Worm (Caenorhabditis elegans) whole organism, young adult: Measurements from ENCODE around the gene str-238.
A peak's percentile ranks its signal among the peaks of the same experiment; 100 is the strongest.

ENCODE experiments used
- B0019.2 ChIP-seq: fragments of 200-800 bp; sonication (Bioruptor generic); conservative IDR thresholded peaks from 2 replicates; pipeline ENCODE4 v1.3.6; 2022; ENCODE audit warnings: missing genetic modification reagents, missing genetic modification characterization, missing compliant biosample characterization
- B0336.3 ChIP-seq: fragments of 200-800 bp; sonication (Bioruptor generic); IDR thresholded peaks from 2 replicates; pipeline ENCODE4 v1.3.6; 2022; ENCODE audit warnings: missing genetic modification characterization, missing compliant biosample characterization
- D2030.7 ChIP-seq: fragments of 200-800 bp; sonication (Bioruptor generic); IDR thresholded peaks from 2 replicates; pipeline ENCODE4 v1.3.6; 2022; ENCODE audit warnings: missing genetic modification reagents, missing genetic modification characterization, missing compliant biosample characterization
- F23B12.7 ChIP-seq: sonication (generic microtip); optimal IDR thresholded peaks from 2 replicates; lab custom pipeline; 2017; ENCODE audit warnings: missing genetic modification characterization, mild to moderate bottlenecking, missing compliant biosample characterization, antibody characterized with exemption, moderate library complexity; ENCODE audit not compliant: insufficient read depth
- F33H1.4 ChIP-seq: fragments of 200-800 bp; sonication (Bioruptor generic); IDR thresholded peaks from 2 replicates; pipeline ENCODE4 v1.3.6; 2022; ENCODE audit warnings: missing genetic modification reagents, missing genetic modification characterization, missing compliant biosample characterization
- F39B2.1 ChIP-seq: fragments of 200-800 bp; sonication (Bioruptor generic); IDR thresholded peaks from 2 replicates; pipeline ENCODE4 v1.3.6; 2022; ENCODE audit warnings: missing genetic modification reagents, missing genetic modification characterization, missing compliant biosample characterization
- F57C9.4 ChIP-seq: sonication (generic microtip); optimal IDR thresholded peaks from 2 replicates; lab custom pipeline; 2017; ENCODE audit warnings: mild to moderate bottlenecking, missing genetic modification characterization, missing compliant biosample characterization
- K11D2.4 ChIP-seq: fragments of 200-800 bp; sonication (Bioruptor generic); IDR thresholded peaks from 2 replicates; pipeline ENCODE4 v1.3.6; 2022; ENCODE audit warnings: missing genetic modification reagents, missing genetic modification characterization, missing compliant biosample characterization
- K12H6.12 ChIP-seq: fragments of 200-800 bp; sonication (Bioruptor generic); optimal IDR thresholded peaks from 2 replicates; lab custom pipeline; 2018; ENCODE audit warnings: mild to moderate bottlenecking, missing genetic modification characterization, missing compliant biosample characterization
- T26A5.8 ChIP-seq: sonication (generic microtip); optimal IDR thresholded peaks from 2 replicates; lab custom pipeline; 2016; ENCODE audit warnings: missing genetic modification characterization, missing compliant biosample characterization
- Y53F4B.3 ChIP-seq: fragments of 200-800 bp; sonication (Bioruptor generic); IDR thresholded peaks from 2 replicates; pipeline ENCODE4 v1.3.6; 2022; ENCODE audit warnings: missing genetic modification reagents, missing genetic modification characterization, missing compliant biosample characterization
- Y53G8AR.9 ChIP-seq: fragments of 200-800 bp; sonication (Bioruptor generic); conservative IDR thresholded peaks from 2 replicates; pipeline ENCODE4 v1.3.6; 2022; ENCODE audit warnings: missing genetic modification reagents, missing genetic modification characterization, missing compliant biosample characterization
- Y67H2A.10 ChIP-seq: fragments of 200-800 bp; sonication (Bioruptor generic); conservative IDR thresholded peaks from 2 replicates; pipeline ENCODE4 v1.3.6; 2022; ENCODE audit warnings: missing genetic modification reagents, missing genetic modification characterization, missing compliant biosample characterization
- bed-1 ChIP-seq: fragments of 200-800 bp; sonication (Bioruptor generic); IDR thresholded peaks from 2 replicates; pipeline ENCODE4 v1.3.6; 2022; ENCODE audit warnings: missing genetic modification reagents, missing genetic modification characterization, missing compliant biosample characterization
- cebp-1 ChIP-seq, 2 experiments: fragments of 200-800 bp in 1 of 2; sonication (Bioruptor generic) in 1 of 2; sonication (generic microtip) in 1 of 2; IDR thresholded peaks in 1 of 2; optimal IDR thresholded peaks in 1 of 2; 2 replicates each; pipeline versions ENCODE4 v1.3.6 to Lab custom; 2017 to 2022; ENCODE audit warnings: missing compliant biosample characterization in 2 of 2, missing genetic modification characterization in 2 of 2, mild to moderate bottlenecking in 1 of 2, missing genetic modification reagents in 1 of 2, moderate library complexity in 1 of 2
- ceh-27 ChIP-seq: fragments of 200-800 bp; sonication (Bioruptor generic); optimal IDR thresholded peaks from 2 replicates; lab custom pipeline; 2018; ENCODE audit warnings: mild to moderate bottlenecking, missing genetic modification characterization, moderate library complexity, missing compliant biosample characterization
- ceh-40 ChIP-seq: fragments of 200-800 bp; sonication (Bioruptor generic); IDR thresholded peaks from 2 replicates; pipeline ENCODE4 v1.3.6; 2022; ENCODE audit warnings: missing genetic modification characterization, missing compliant biosample characterization
- ceh-58 ChIP-seq: fragments of 200-800 bp; sonication (Bioruptor generic); IDR thresholded peaks from 2 replicates; pipeline ENCODE4 v1.3.6; 2022; ENCODE audit warnings: missing genetic modification characterization, missing compliant biosample characterization
- ceh-79 ChIP-seq: sonication (generic microtip); optimal IDR thresholded peaks from 2 replicates; lab custom pipeline; 2017; ENCODE audit warnings: mild to moderate bottlenecking, missing genetic modification characterization, missing compliant biosample characterization
- egl-18 ChIP-seq: fragments of 200-800 bp; sonication (Bioruptor generic); IDR thresholded peaks from 2 replicates; pipeline ENCODE4 v1.3.6; 2022; ENCODE audit warnings: missing genetic modification reagents, missing genetic modification characterization, missing compliant biosample characterization
- egl-44 ChIP-seq: fragments of 200-800 bp; sonication (Bioruptor generic); IDR thresholded peaks from 2 replicates; pipeline ENCODE4 v1.3.6; 2022; ENCODE audit warnings: missing genetic modification reagents, missing genetic modification characterization, missing compliant biosample characterization
- egrh-3 ChIP-seq: fragments of 200-800 bp; sonication (Bioruptor generic); IDR thresholded peaks from 2 replicates; pipeline ENCODE4 v1.3.6; 2022; ENCODE audit warnings: missing genetic modification reagents, missing genetic modification characterization, missing compliant biosample characterization
- him-1 ChIP-seq: sonication (generic microtip); optimal IDR thresholded peaks from 2 replicates; lab custom pipeline; 2016; ENCODE audit warnings: missing genotype, missing genetic modification reagents, missing genetic modification characterization, missing compliant biosample characterization
- hmg-1.2 ChIP-seq: fragments of 200-800 bp; sonication (Bioruptor generic); IDR thresholded peaks from 2 replicates; pipeline ENCODE4 v1.3.6; 2022; ENCODE audit warnings: missing genetic modification reagents, missing genetic modification characterization, missing compliant biosample characterization
- hmg-20 ChIP-seq: fragments of 200-800 bp; sonication (Bioruptor generic); IDR thresholded peaks from 2 replicates; pipeline ENCODE4 v1.3.6; 2022; ENCODE audit warnings: missing genetic modification reagents, missing genetic modification characterization, missing compliant biosample characterization
- lin-26 ChIP-seq: fragments of 200-800 bp; sonication (Bioruptor generic); IDR thresholded peaks from 2 replicates; pipeline ENCODE4 v1.3.6; 2022; ENCODE audit warnings: missing genetic modification reagents, missing genetic modification characterization, missing compliant biosample characterization
- lin-54 ChIP-seq: fragments of 200-800 bp; sonication (Bioruptor generic); optimal IDR thresholded peaks from 2 replicates; lab custom pipeline; 2018; ENCODE audit warnings: mild to moderate bottlenecking, missing genetic modification characterization, missing compliant biosample characterization
- lir-1 ChIP-seq: fragments of 200-800 bp; sonication (Bioruptor generic); conservative IDR thresholded peaks from 2 replicates; pipeline ENCODE4 v1.3.6; 2022; ENCODE audit warnings: missing genetic modification reagents, missing genetic modification characterization, missing compliant biosample characterization
- lsl-1 ChIP-seq: fragments of 200-800 bp; sonication (Bioruptor generic); optimal IDR thresholded peaks from 2 replicates; lab custom pipeline; 2018; ENCODE audit warnings: mild to moderate bottlenecking, missing genetic modification characterization, moderate library complexity, missing compliant biosample characterization
- madf-10 ChIP-seq: sonication (generic microtip); optimal IDR thresholded peaks from 2 replicates; lab custom pipeline; 2016; ENCODE audit warnings: mild to moderate bottlenecking, missing genetic modification characterization, missing compliant biosample characterization
- madf-6 ChIP-seq: fragments of 200-800 bp; sonication (Bioruptor generic); IDR thresholded peaks from 2 replicates; pipeline ENCODE4 v1.3.6; 2022; ENCODE audit warnings: missing genetic modification reagents, missing genetic modification characterization, missing compliant biosample characterization
- madf-8 ChIP-seq: fragments of 200-800 bp; sonication (Bioruptor generic); conservative IDR thresholded peaks from 2 replicates; pipeline ENCODE4 v1.3.6; 2022; ENCODE audit warnings: missing genetic modification reagents, missing genetic modification characterization, missing compliant biosample characterization
- mes-4 ChIP-seq: sonication (generic microtip); optimal IDR thresholded peaks from 2 replicates; lab custom pipeline; 2016; ENCODE audit warnings: missing genotype, missing genetic modification characterization, missing compliant biosample characterization
- nfya-1 ChIP-seq: sonication (generic microtip); optimal IDR thresholded peaks from 2 replicates; lab custom pipeline; 2017; ENCODE audit warnings: antibody characterized with exemption, missing compliant biosample characterization, missing genetic modification characterization, borderline replicate concordance; ENCODE audit not compliant: insufficient read depth
- nfya-2 ChIP-seq: fragments of 200-800 bp; sonication (Bioruptor generic); IDR thresholded peaks from 2 replicates; pipeline ENCODE4 v1.3.6; 2022; ENCODE audit warnings: missing genetic modification reagents, missing genetic modification characterization, missing compliant biosample characterization
- nhr-27 ChIP-seq: fragments of 200-800 bp; sonication (Bioruptor generic); optimal IDR thresholded peaks from 2 replicates; lab custom pipeline; 2018; ENCODE audit warnings: mild to moderate bottlenecking, missing genetic modification characterization, moderate library complexity, missing compliant biosample characterization
- nhr-80 ChIP-seq: sonication (generic microtip); optimal IDR thresholded peaks from 2 replicates; lab custom pipeline; 2016; ENCODE audit warnings: missing genetic modification characterization, missing compliant biosample characterization
- rpc-1 ChIP-seq, 2 experiments: fragments of 150-350 bp in 1 of 2; sonication (generic microtip) in 1 of 2; optimal IDR thresholded peaks; 2 replicates each; lab custom pipeline; 2014 to 2018; ENCODE audit warnings: missing biosample characterization in 1 of 2, missing genetic modification characterization in 1 of 2, missing genetic modification reagents in 1 of 2, missing genotype in 1 of 2
- sea-2 ChIP-seq: fragments of 200-800 bp; sonication (Bioruptor generic); IDR thresholded peaks from 2 replicates; pipeline ENCODE4 v1.3.6; 2022; ENCODE audit warnings: missing genetic modification characterization, missing compliant biosample characterization
- snpc-1.1 ChIP-seq: sonication (generic microtip); optimal IDR thresholded peaks from 2 replicates; lab custom pipeline; 2017; ENCODE audit warnings: missing genetic modification characterization, mild to moderate bottlenecking, missing compliant biosample characterization, antibody characterized with exemption, moderate library complexity, missing genotype, missing genetic modification reagents; ENCODE audit not compliant: insufficient read depth
- tbp1 ChIP-seq: fragments of 200-800 bp; sonication (Bioruptor generic); optimal IDR thresholded peaks from 2 replicates; lab custom pipeline; 2018; ENCODE audit warnings: mild to moderate bottlenecking, missing genetic modification characterization, missing compliant biosample characterization
- tlf-1 ChIP-seq: fragments of 200-800 bp; sonication (Bioruptor generic); optimal IDR thresholded peaks from 2 replicates; lab custom pipeline; 2018; ENCODE audit warnings: mild to moderate bottlenecking, missing genetic modification characterization, missing compliant biosample characterization
- unc-62 ChIP-seq: fragments of 150-350 bp; optimal IDR thresholded peaks from 2 replicates; lab custom pipeline; 2014; ENCODE audit warnings: missing biosample characterization, missing genetic modification reagents, missing genetic modification characterization
- zfh-2 ChIP-seq: fragments of 200-800 bp; sonication (Bioruptor generic); conservative IDR thresholded peaks from 2 replicates; pipeline ENCODE4 v1.3.6; 2022; ENCODE audit warnings: missing genetic modification reagents, missing genetic modification characterization, missing compliant biosample characterization
- ztf-25 ChIP-seq: fragments of 200-800 bp; sonication (Bioruptor generic); IDR thresholded peaks from 2 replicates; pipeline ENCODE4 v1.3.6; 2022; ENCODE audit warnings: missing genetic modification reagents, missing genetic modification characterization, missing compliant biosample characterization
- ztf-26 ChIP-seq: sonication (generic microtip); optimal IDR thresholded peaks from 2 replicates; lab custom pipeline; 2017; ENCODE audit warnings: missing genetic modification characterization, missing compliant biosample characterization

The str-238 gene

ce11 chrV:773256-773655 lies 8.4 kb downstream of the str-238 start, which contains the start of gene sti-1 (continued):
- TF ChIP-seq mes-4 (no peak), snpc-1.1 (tag; lab: Kevin White, UChicago) (peak; percentile 32), lin-54 (GFP tag; lab: Kevin White, UChicago) (peak; percentile 94), madf-10 (tag; lab: Kevin White, UChicago) (no peak), tlf-1 (GFP tag; lab: Kevin White, UChicago) (peak; percentile 56), him-1 (tag; lab: Kevin White, UChicago) (peak; percentile 24), F57C9.4 (tag; lab: Kevin White, UChicago) (no peak), nhr-27 (tag; lab: Kevin White, UChicago) (no peak), sea-2 (GFP tag; lab: Robert Waterston, UW) (no peak), ceh-58 (no peak), egrh-3 (GFP tag; lab: Robert Waterston, UW) (no peak), hmg-1.2 (GFP tag; lab: Robert Waterston, UW) (peak; percentile 99), F23B12.7 (peak; percentile 30), ztf-26 (peak; percentile 10), egl-18 (GFP tag; lab: Robert Waterston, UW) (no peak), F39B2.1 (GFP tag; lab: Robert Waterston, UW) (no peak), Y53G8AR.9 (GFP tag; lab: Robert Waterston, UW) (no peak), ceh-27 (GFP tag; lab: Kevin White, UChicago) (peak; percentile 47), nhr-80 (tag; lab: Kevin White, UChicago) (no peak), lin-26 (GFP tag; lab: Robert Waterston, UW) (no peak), egl-44 (GFP tag; lab: Robert Waterston, UW) (no peak), ztf-25 (GFP tag; lab: Robert Waterston, UW) (no peak), F33H1.4 (GFP tag; lab: Robert Waterston, UW) (peak; percentile 28; the same call in 1 of the 2 replicates), T26A5.8 (tag; lab: Kevin White, UChicago) (no peak), rpc-1 (optimal IDR thresholded peaks at IDR 0.05; lab: Kevin White, UChicago) (peak; percentile 42), rpc-1 (tag; optimal IDR thresholded peaks at IDR 0.05; lab: Kevin White, UChicago) (no peak), Y53F4B.3 (GFP tag; lab: Robert Waterston, UW) (no peak), madf-8 (GFP tag; lab: Robert Waterston, UW) (peak; percentile 34), nfya-1 (no peak), ceh-40 (GFP tag; lab: Robert Waterston, UW) (no peak), unc-62 (no peak), bed-1 (GFP tag; lab: Robert Waterston, UW) (no peak), B0019.2 (no peak), K12H6.12 (peak; percentile 63)

- no peak for TF ChIP-seq him-1 (tag; lab: Kevin White, UChicago)
- peak; percentile 60 for TF ChIP-seq zfh-2 (GFP tag; lab: Robert Waterston, UW)
These were observed 9.5 kb downstream of the str-238 start for ce11 chrV:774341-774740.

- no peak for TF ChIP-seq madf-10 (tag; lab: Kevin White, UChicago)
- peak; percentile 72 for TF ChIP-seq tlf-1 (GFP tag; lab: Kevin White, UChicago)
- peak; percentile 27 for TF ChIP-seq lsl-1 (GFP tag; lab: Kevin White, UChicago)
- TF ChIP-seq nhr-27 (tag; lab: Kevin White, UChicago) = no peak
- peak; percentile 83 for TF ChIP-seq B0336.3 (GFP tag; lab: Robert Waterston, UW)
- no peak for TF ChIP-seq nfya-2 (GFP tag; lab: Robert Waterston, UW)
- TF ChIP-seq madf-6 (GFP tag; lab: Robert Waterston, UW) = peak; percentile 27
- peak; percentile 8 for TF ChIP-seq ceh-79 (tag; lab: Kevin White, UChicago)
- TF ChIP-seq D2030.7 (GFP tag; lab: Robert Waterston, UW) = peak; percentile 45; the same call in 1 of the 2 replicates
- TF ChIP-seq K11D2.4 (GFP tag; lab: Robert Waterston, UW) = no peak
- TF ChIP-seq lin-26 (GFP tag; lab: Robert Waterston, UW) = no peak
- TF ChIP-seq cebp-1 (GFP tag; IDR thresholded peaks at IDR 0.05; lab: Robert Waterston, UW) = no peak
- peak; percentile 30 for TF ChIP-seq cebp-1 (tag; optimal IDR thresholded peaks at IDR 0.05; lab: Kevin White, UChicago)
- TF ChIP-seq ceh-58 = 0 out of 2 replicates have a peak, but pooled peaks have one; percentile 52
- TF ChIP-seq hmg-20 (GFP tag; lab: Robert Waterston, UW) = no peak
- TF ChIP-seq lir-1 (GFP tag; lab: Robert Waterston, UW) = no peak
- TF ChIP-seq Y67H2A.10 = no peak
- peak; percentile 11 for TF ChIP-seq tbp1 (GFP tag; lab: Kevin White, UChicago)
These were observed 10.1 kb downstream of the str-238 start, which contains the start of gene srbc-58 for ce11 chrV:774875-775359. TSS of gene srbc-58 (plus strand) at chrV:774995.
